Fruit fly (Drosophila melanogaster): ENCODE measurements around the gene CG5004.

The CG5004 gene

DNA sequence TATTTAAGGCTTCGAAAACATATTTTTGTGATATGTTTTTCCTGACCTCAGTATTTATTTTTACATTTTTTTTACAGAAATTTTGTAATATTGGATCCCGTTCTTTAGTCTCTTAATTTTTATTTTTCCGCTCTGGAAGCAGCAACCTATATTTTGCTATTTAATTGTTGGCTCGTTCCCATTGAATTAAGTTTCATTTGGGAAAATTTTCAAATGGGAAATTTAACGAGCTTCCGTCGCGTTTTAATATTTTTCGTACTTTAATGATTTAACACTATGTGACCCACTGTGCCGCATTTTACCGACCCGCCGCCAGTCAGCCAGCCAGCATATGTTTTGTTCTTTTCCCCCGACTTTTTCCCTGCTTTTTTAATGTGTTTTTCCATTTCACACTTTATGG is 3.9 kb downstream of the CG5004 start (continued):
- no peak for TF ChIP-seq dac (GFP tag; optimal IDR thresholded peaks at IDR 0.05)
- peak; percentile 22 for TF ChIP-seq achi (GFP tag; optimal IDR thresholded peaks at IDR 0.05)
- TF ChIP-seq CG6792 (GFP tag; optimal IDR thresholded peaks at IDR 0.05), result no peak
- no peak for TF ChIP-seq dsx (GFP tag; optimal IDR thresholded peaks at IDR 0.05; ENCODE audit: poor library complexity, severe bottlenecking)
- TF ChIP-seq CG6163 (GFP tag; IDR thresholded peaks at IDR 0.05), result no peak
- TF ChIP-seq svp (GFP tag), result peak; percentile 73
- TF ChIP-seq fkh (GFP tag; optimal IDR thresholded peaks at IDR 0.05), result no peak
- TF ChIP-seq Smox (GFP tag; optimal IDR thresholded peaks at IDR 0.05), result peak; percentile 14
- TF ChIP-seq Sox102F (GFP tag; optimal IDR thresholded peaks at IDR 0.05), result no peak
- TF ChIP-seq fd59A (GFP tag; optimal IDR thresholded peaks at IDR 0.05), result no peak

DNA sequence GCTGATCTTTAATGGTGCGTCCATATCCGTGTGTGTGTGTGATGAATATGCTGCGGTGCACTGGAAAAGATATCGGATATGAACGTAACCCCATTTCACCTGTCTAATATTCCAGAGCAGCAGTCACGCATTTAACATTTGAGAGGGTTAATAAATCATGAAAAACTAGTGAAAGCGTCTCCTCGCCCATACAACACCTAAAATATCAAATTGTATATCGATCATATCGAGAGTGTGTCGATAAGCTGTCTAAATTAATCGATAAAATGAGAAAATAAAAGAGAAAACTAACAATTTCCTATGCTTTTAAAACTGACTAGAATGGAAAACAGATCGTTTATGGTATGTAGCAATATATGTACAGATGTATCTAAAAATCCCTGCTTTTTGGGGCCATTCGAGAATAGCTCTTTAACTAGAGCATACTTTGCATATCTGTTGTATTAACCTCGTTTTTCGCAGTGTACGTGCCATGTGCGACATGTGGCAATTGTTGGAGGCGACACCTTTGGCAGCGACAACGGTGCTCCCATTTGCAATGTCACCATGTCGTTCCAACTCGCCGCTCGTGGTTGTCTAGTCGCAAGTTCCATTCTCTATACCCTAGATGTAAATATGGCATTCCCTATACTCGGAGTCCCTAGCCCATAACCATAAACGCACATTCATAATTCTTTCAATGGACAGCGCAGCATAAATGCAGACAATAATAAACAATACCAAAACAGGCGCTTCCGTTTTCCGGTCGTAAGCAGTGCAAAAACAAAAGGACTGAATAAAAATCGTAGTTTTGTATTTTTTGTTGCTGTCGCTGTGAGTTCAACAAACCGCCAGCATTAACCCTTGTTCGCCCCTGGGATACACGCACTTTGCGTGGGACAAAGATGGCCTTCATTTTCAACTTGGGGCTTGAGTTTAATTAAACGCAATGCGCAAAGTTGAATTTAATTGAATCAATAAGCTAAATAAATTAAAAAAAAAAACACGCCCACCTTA is 4.9 kb downstream of the CG5004 start:
- TF ChIP-seq Blimp-1 (GFP tag; optimal IDR thresholded peaks at IDR 0.05) (no peak), acj6 (GFP tag; optimal IDR thresholded peaks at IDR 0.05) (peak; percentile 52), CG6792 (GFP tag; optimal IDR thresholded peaks at IDR 0.05) (peak; percentile 8), CG32006 (GFP tag; optimal IDR thresholded peaks at IDR 0.05) (peak; percentile 76), CG10669 (GFP tag; optimal IDR thresholded peaks at IDR 0.05) (peak; percentile 21), dsx (GFP tag; optimal IDR thresholded peaks at IDR 0.05; ENCODE audit: poor library complexity, severe bottlenecking) (no peak), Lpt (GFP tag; optimal IDR thresholded peaks at IDR 0.05) (peak; percentile 42), Eip93F (GFP tag; optimal IDR thresholded peaks at IDR 0.05) (no peak), CG8119 (GFP tag; IDR thresholded peaks at IDR 0.05) (peak; percentile 35; the same call in 1 of the 3 replicates), Sox102F (GFP tag; optimal IDR thresholded peaks at IDR 0.05) (no peak), salr (GFP tag; optimal IDR thresholded peaks at IDR 0.05) (peak in 1 of 2 experiments; percentile 70), CG6854 (GFP tag; optimal IDR thresholded peaks at IDR 0.05) (no peak), Sox15 (GFP tag; optimal IDR thresholded peaks at IDR 0.05) (peak; percentile 16), CG3919 (GFP tag; optimal IDR thresholded peaks at IDR 0.05) (peak; percentile 39), Hr39 (GFP tag; optimal IDR thresholded peaks at IDR 0.05) (peak; percentile 31), Hr4 (GFP tag; optimal IDR thresholded peaks at IDR 0.05) (peak; percentile 47), CG11902 (GFP tag; optimal IDR thresholded peaks at IDR 0.05) (peak; percentile 19), CG9139 (GFP tag; optimal IDR thresholded peaks at IDR 0.05) (no peak), eg (GFP tag; IDR thresholded peaks at IDR 0.05) (0 out of 3 replicates have a peak, but pooled peaks have one; percentile 14), CG31627 (GFP tag; optimal IDR thresholded peaks at IDR 0.05) (peak; percentile 14), topi (GFP tag; optimal IDR thresholded peaks at IDR 0.05) (peak; percentile 43), esn (GFP tag; optimal IDR thresholded peaks at IDR 0.05) (peak; percentile 45), fkh (GFP tag; optimal IDR thresholded peaks at IDR 0.05) (no peak), CG15336 (GFP tag; IDR thresholded peaks at IDR 0.05) (no peak; the same call in 1 of the 2 replicates), Eip78C (GFP tag) (peak; percentile 64), svp (GFP tag) (peak; percentile 17), CG6276 (GFP tag; optimal IDR thresholded peaks at IDR 0.05) (peak; percentile 33), CG3032 (tag; optimal IDR thresholded peaks at IDR 0.05) (peak; percentile 40), CG4318 (GFP tag; optimal IDR thresholded peaks at IDR 0.05) (peak; percentile 63), Smox (GFP tag; optimal IDR thresholded peaks at IDR 0.05) (peak; percentile 37), Ets21C (GFP tag; optimal IDR thresholded peaks at IDR 0.05) (no peak), Hr38 (GFP tag; optimal IDR thresholded peaks at IDR 0.05) (no peak), ss (GFP tag; optimal IDR thresholded peaks at IDR 0.05) (peak in 1 of 2 experiments; percentile 15), Ets96B (tag; optimal IDR thresholded peaks at IDR 0.05) (peak; percentile 30), CG34406 (GFP tag; optimal IDR thresholded peaks at IDR 0.05) (no peak), cyc (GFP tag; optimal IDR thresholded peaks at IDR 0.05) (peak; percentile 30), CG7368 (GFP tag; optimal IDR thresholded peaks at IDR 0.05) (no peak), CG6808 (GFP tag; optimal IDR thresholded peaks at IDR 0.05) (peak; percentile 48), achi (GFP tag; optimal IDR thresholded peaks at IDR 0.05) (peak; percentile 36), CG1621 (tag; optimal IDR thresholded peaks at IDR 0.05) (no peak), Met (GFP tag; optimal IDR thresholded peaks at IDR 0.05) (peak; percentile 6), lz (GFP tag; optimal IDR thresholded peaks at IDR 0.05) (no peak), fd85E (GFP tag; optimal IDR thresholded peaks at IDR 0.05) (no peak)

Data from whole organism, prepupa.